Worm (Caenorhabditis elegans) whole organism, L4/young adult: ENCODE results near the gene Y73B6BL.289.

ENCODE experiments used
- W03F9.2 ChIP-seq: fragments of 150-350 bp; optimal IDR thresholded peaks from 2 replicates; lab custom pipeline; 2014; ENCODE audit warnings: missing biosample characterization, missing genetic modification characterization
- dao-5 ChIP-seq: sonication (generic microtip); optimal IDR thresholded peaks from 2 replicates; lab custom pipeline; 2016; ENCODE audit warnings: missing genotype, missing genetic modification characterization, moderate library complexity, missing compliant biosample characterization
- him-1 ChIP-seq: sonication (generic microtip); optimal IDR thresholded peaks from 2 replicates; lab custom pipeline; 2016; ENCODE audit warnings: missing genotype, missing genetic modification reagents, missing genetic modification characterization, missing compliant biosample characterization

Y73B6BL.289 gene

ce11 chrIV:6373721-6374120 is 26.4 kb downstream of the Y73B6BL.289 start:
- TF ChIP-seq W03F9.2 (no peak), him-1 (tag; lab: Kevin White, UChicago) (no peak), dao-5 (no peak)

ce11 chrIV:6376473-6377115 is 29.3 kb downstream of the Y73B6BL.289 start, which contains the start of the genes hrpf-2 and bli-6:
Gene hrpf-2 (minus strand): TSS chrIV:6376523.
Gene bli-6 (plus strand): TSS chrIV:6377065.
- TF ChIP-seq W03F9.2 (peak; percentile 92), him-1 (tag; lab: Kevin White, UChicago) (no peak)

- TF ChIP-seq dao-5 (no peak), W03F9.2 (no peak), him-1 (tag; lab: Kevin White, UChicago) (no peak)
These were observed 30.2 kb downstream of the Y73B6BL.289 start for ce11 chrIV:6377335-6378069.

- no peak for TF ChIP-seq him-1 (tag; lab: Kevin White, UChicago)
- no peak for TF ChIP-seq W03F9.2
- no peak for TF ChIP-seq dao-5
These were observed 31.1 kb downstream of the Y73B6BL.289 start for ce11 chrIV:6378398-6378797.

ce11 chrIV:6383970-6384369 is 36.7 kb downstream of the Y73B6BL.289 start, which contains the start of gene shl-1:
Gene shl-1 (minus strand): TSS chrIV:6384070.
- TF ChIP-seq him-1 (tag; lab: Kevin White, UChicago) (no peak), dao-5 (no peak), W03F9.2 (no peak)

ce11 chrIV:6385010-6385409 is 37.7 kb downstream of the Y73B6BL.289 start:
- no peak for TF ChIP-seq dao-5
- TF ChIP-seq W03F9.2 = no peak
- TF ChIP-seq him-1 (tag; lab: Kevin White, UChicago) = no peak

- TF ChIP-seq W03F9.2 = no peak
- TF ChIP-seq him-1 (tag; lab: Kevin White, UChicago) = no peak
- TF ChIP-seq dao-5 = no peak
These were observed 41.2 kb downstream of the Y73B6BL.289 start for ce11 chrIV:6388550-6388949.

ce11 chrIV:6391566-6391965 is 44.3 kb downstream of the Y73B6BL.289 start:
- no peak for TF ChIP-seq him-1 (tag; lab: Kevin White, UChicago)
- TF ChIP-seq dao-5 = no peak
- no peak for TF ChIP-seq W03F9.2

ce11 chrIV:6393329-6393728 is 46.0 kb downstream of the Y73B6BL.289 start:
- TF ChIP-seq W03F9.2 (no peak), him-1 (tag; lab: Kevin White, UChicago) (peak; percentile 57), dao-5 (no peak)

- TF ChIP-seq him-1 (tag; lab: Kevin White, UChicago) (no peak), W03F9.2 (no peak), dao-5 (no peak)
These were observed 47.9 kb downstream of the Y73B6BL.289 start for ce11 chrIV:6395190-6395589.
